Fruit fly (Drosophila melanogaster): ENCODE results near the gene MnM.

dm6 chr3L:3187263-3187662 lies 8.9 kb upstream of the MnM start, which contains the start of gene CG14957:
- no peak for TF ChIP-seq ttk (optimal IDR thresholded peaks at IDR 0.05)
- TF ChIP-seq Sin3A (optimal IDR thresholded peaks at IDR 0.05) = no peak
- no peak for TF ChIP-seq h (optimal IDR thresholded peaks at IDR 0.05)

Measured in Kc167 (cell line).